Worm (Caenorhabditis elegans): Measurements from ENCODE around the gene swip-10.

DNA sequence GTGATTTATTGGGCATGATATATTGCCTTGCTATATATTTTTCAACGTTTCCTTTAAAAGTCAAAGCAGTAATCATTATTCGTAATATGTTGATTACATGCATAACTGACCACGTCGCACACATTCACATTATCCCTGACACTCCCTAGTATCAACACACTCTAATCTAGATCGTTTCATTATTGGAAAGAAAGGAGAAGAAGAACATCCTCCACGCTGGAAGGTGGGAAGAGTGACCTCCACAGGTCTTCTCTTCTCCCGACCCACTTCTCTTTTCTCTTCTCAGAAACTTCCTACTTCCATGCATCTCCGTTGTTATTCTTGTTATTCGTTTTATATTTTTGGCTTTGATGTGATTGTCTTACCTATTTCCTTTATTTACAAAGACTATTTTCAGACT lies 44.0 kb downstream of the swip-10 start, which contains the start of gene txdc-12.2:
- TF ChIP-seq tab-1 (GFP tag; IDR thresholded peaks at IDR 0.05) (no peak), flt-1 (GFP tag; IDR thresholded peaks at IDR 0.05) (no peak), ref-1 (GFP tag; conservative IDR thresholded peaks at IDR 0.05) (no peak), klf-2 (GFP tag; conservative IDR thresholded peaks at IDR 0.05) (no peak), ztf-29 (GFP tag; IDR thresholded peaks at IDR 0.05) (no peak), ztf-23 (GFP tag; IDR thresholded peaks at IDR 0.05) (no peak), med-1 (GFP tag; optimal IDR thresholded peaks at IDR 0.05; ENCODE audit: insufficient read depth) (no peak)
